Fruit fly (Drosophila melanogaster): ENCODE results near the gene bgm.

Gene bgm

DNA sequence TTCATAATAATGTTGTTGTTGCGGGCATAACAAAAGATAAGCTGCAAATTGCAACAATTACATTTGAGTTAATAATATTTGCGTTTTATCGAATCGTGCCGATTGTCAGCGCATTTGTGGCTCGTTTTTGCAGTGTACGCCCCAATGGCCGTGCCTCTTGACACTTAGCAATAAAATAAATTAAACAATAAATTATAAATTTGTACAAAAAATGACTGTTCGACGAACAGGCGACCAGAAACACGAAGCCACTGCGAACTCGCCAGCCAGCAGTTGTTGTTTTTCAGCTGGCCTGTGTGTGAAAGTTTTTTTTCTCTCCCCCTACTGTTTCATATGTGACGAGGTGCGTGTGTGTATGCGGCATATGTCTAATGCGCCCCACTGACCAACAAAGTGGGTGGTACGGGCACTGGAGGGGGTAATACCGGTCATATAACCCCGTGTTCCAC is 12.7 kb downstream of the bgm start (continued):
- TF ChIP-seq CG8290 (GFP tag; optimal IDR thresholded peaks at IDR 0.05) (no peak), CG8290 (tag; optimal IDR thresholded peaks at IDR 0.05) (no peak), CG32767 (GFP tag; IDR thresholded peaks at IDR 0.05) (peak; percentile 57; the same call in 1 of the 2 replicates), CG18764 (GFP tag; optimal IDR thresholded peaks at IDR 0.05) (no peak), Blimp-1 (GFP tag; optimal IDR thresholded peaks at IDR 0.05) (peak; percentile 53), hb (GFP tag; IDR thresholded peaks at IDR 0.05; ENCODE audit: partially characterized antibody) (no peak), Sry-β (GFP tag; optimal IDR thresholded peaks at IDR 0.05) (no peak), Ptx1 (GFP tag; IDR thresholded peaks at IDR 0.05) (no peak), scrt (GFP tag; optimal IDR thresholded peaks at IDR 0.05) (no peak), Asciz (GFP tag; optimal IDR thresholded peaks at IDR 0.05) (no peak), exex (tag; optimal IDR thresholded peaks at IDR 0.05) (peak; percentile 32), CG10543 (GFP tag; optimal IDR thresholded peaks at IDR 0.05) (no peak), insv (GFP tag; optimal IDR thresholded peaks at IDR 0.05) (no peak), vfl (GFP tag; optimal IDR thresholded peaks at IDR 0.05) (no peak), Sin3A (optimal IDR thresholded peaks at IDR 0.05) (no peak), Drgx (GFP tag; IDR thresholded peaks at IDR 0.05) (no peak), chinmo (GFP tag; IDR thresholded peaks at IDR 0.05; ENCODE audit: partially characterized antibody) (0 out of 4 replicates have a peak, but pooled peaks have one; percentile 60), rib (GFP tag; IDR thresholded peaks at IDR 0.05) (peak; percentile 49; the same call in 1 of the 2 replicates), Ets65A (GFP tag) (no peak), Atf6 (GFP tag; IDR thresholded peaks at IDR 0.05) (no peak), pita (GFP tag; optimal IDR thresholded peaks at IDR 0.05) (no peak), lola (GFP tag; optimal IDR thresholded peaks at IDR 0.05) (no peak), Doc2 (GFP tag; IDR thresholded peaks at IDR 0.05) (no peak), nerfin-1 (tag; optimal IDR thresholded peaks at IDR 0.05) (peak; percentile 28), sqz (GFP tag; optimal IDR thresholded peaks at IDR 0.05) (peak; percentile 66)

DNA sequence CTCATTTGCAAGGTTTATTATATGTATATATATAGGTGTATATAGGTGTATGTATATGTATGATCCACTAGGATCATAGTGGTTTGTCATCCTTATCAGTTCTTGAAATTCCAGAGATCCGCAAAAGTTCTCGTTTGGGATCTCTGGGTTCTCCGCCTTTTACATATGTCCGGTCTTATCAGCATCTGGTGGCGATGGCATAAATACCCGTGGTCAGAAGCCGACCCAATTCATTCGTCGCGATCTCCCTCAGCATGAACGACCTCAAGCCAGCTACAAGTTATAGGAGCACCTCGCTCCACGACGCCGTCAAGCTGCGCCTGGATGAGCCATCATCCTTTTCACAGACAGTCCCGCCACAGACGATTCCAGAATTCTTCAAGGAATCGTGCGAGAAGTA is 14.0 kb downstream of the bgm start, which contains the start of gene hll:
hll (plus strand) TSS at position 224 of the 400 bp plus-strand sequence.
- TF ChIP-seq CG4707 (GFP tag; optimal IDR thresholded peaks at IDR 0.05): no peak
- no peak for TF ChIP-seq sc (optimal IDR thresholded peaks at IDR 0.05)
- TF ChIP-seq sc (GFP tag; optimal IDR thresholded peaks at IDR 0.05): no peak
- TF ChIP-seq twi (tag; optimal IDR thresholded peaks at IDR 0.05): peak; percentile 64

DNA sequence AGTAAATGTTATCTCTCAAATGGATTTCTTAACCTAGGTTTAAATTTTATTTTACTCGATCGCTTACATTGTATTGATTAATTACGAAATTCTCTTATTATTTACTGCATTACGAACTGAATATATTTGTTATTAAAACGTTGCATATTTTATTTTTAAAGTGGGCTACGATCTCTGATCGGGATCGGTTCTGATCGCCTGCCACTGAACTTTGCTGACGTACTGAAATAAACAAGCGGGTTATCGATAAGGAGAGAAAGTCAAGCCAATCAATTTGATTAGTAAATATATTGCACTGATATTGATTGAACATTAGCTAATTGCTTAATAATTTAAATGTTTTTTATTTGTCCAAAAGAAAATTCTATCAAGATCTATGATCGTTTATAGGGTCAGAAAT is 16.4 kb downstream of the bgm start:
- no peak for TF ChIP-seq vnd (GFP tag; IDR thresholded peaks at IDR 0.05; ENCODE audit: partially characterized antibody)
- no peak for TF ChIP-seq knrl (GFP tag; IDR thresholded peaks at IDR 0.05; ENCODE audit: partially characterized antibody)
- TF ChIP-seq otp (GFP tag; IDR thresholded peaks at IDR 0.05): no peak
- TF ChIP-seq CG4282 (GFP tag; optimal IDR thresholded peaks at IDR 0.05): no peak
- TF ChIP-seq esg (GFP tag; conservative IDR thresholded peaks at IDR 0.05): no peak
- no peak for TF ChIP-seq bowl (GFP tag; IDR thresholded peaks at IDR 0.05)
- TF ChIP-seq E2f2 (GFP tag; IDR thresholded peaks at IDR 0.05): no peak
- no peak for TF ChIP-seq CG12391 (tag; optimal IDR thresholded peaks at IDR 0.05)
- no peak for TF ChIP-seq CG2678 (tag; optimal IDR thresholded peaks at IDR 0.05)
- no peak for TF ChIP-seq danr (GFP tag; IDR thresholded peaks at IDR 0.05)
- no peak for TF ChIP-seq bcd (GFP tag; optimal IDR thresholded peaks at IDR 0.05)
- no peak for TF ChIP-seq CG7357 (GFP tag; IDR thresholded peaks at IDR 0.05)
- TF ChIP-seq psq (GFP tag; optimal IDR thresholded peaks at IDR 0.05): no peak
- TF ChIP-seq CG9817 (tag; optimal IDR thresholded peaks at IDR 0.05): no peak
- no peak for TF ChIP-seq D19B (GFP tag; optimal IDR thresholded peaks at IDR 0.05)

Measured in whole organism, embryonic.